Fruit fly (Drosophila melanogaster): ENCODE data around the gene CG42870.

DNA sequence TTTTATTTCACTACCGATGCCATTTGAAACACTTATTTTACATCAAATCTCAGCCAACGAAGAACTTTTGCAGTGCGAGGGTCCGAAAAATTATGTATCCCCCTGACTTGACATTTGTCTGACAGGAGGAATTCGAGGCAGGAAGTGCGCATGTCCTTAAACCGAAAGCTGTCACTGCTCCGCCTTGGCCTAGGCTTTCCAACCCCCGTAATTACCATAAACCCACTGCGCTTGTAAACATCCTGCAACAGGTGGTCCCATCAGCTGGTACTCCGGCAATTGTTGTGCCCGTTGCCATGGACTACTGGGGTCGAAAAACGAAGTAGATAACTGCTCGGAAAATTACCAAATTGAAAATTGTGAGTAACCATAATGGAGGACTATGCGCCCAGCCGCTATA, 38.6 kb upstream of the CG42870 start, which contains the start of the genes GABA-B-R2 and CG6800:
- TF ChIP-seq h (optimal IDR thresholded peaks at IDR 0.05) (no peak), psq (optimal IDR thresholded peaks at IDR 0.05) (no peak), Sin3A (optimal IDR thresholded peaks at IDR 0.05) (no peak), insv (optimal IDR thresholded peaks at IDR 0.05) (no peak), ttk (optimal IDR thresholded peaks at IDR 0.05) (no peak), Myc (optimal IDR thresholded peaks at IDR 0.05) (no peak)
